Fruit fly (Drosophila melanogaster) whole organism, embryonic: ENCODE results near the gene Pcyt1.

Source experiments
- Abd-B ChIP-seq: fragments of 200-800 bp; sonication (Bioruptor generic); optimal IDR thresholded peaks from 2 replicates; lab custom pipeline; 2018; ENCODE audit warnings: missing biosample characterization, mild to moderate bottlenecking, missing genetic modification characterization, moderate library complexity
- B-H1 ChIP-seq: fragments of 200-800 bp; sonication (Bioruptor generic); IDR thresholded peaks from 3 replicates; pipeline ENCODE4 v1.3.6; 2022; ENCODE audit warnings: missing biosample characterization, missing genetic modification characterization
- CG11247 ChIP-seq: fragments of 200-800 bp; sonication (Bioruptor generic); IDR thresholded peaks from 2 replicates; pipeline ENCODE4 v1.3.6; 2022; ENCODE audit warnings: missing biosample characterization, missing genetic modification characterization
- CG12391 ChIP-seq: fragments of 200-800 bp; sonication (Bioruptor generic); optimal IDR thresholded peaks from 3 replicates; lab custom pipeline; 2018; ENCODE audit warnings: missing biosample characterization, mild to moderate bottlenecking, missing genetic modification characterization, moderate library complexity
- CG13424 ChIP-seq: fragments of 200-800 bp; sonication (Bioruptor generic); optimal IDR thresholded peaks from 2 replicates; lab custom pipeline; 2019; ENCODE audit warnings: missing biosample characterization, mild to moderate bottlenecking, missing genetic modification characterization, moderate library complexity
- CG13775 ChIP-seq: fragments of 200-800 bp; sonication (Bioruptor generic); optimal IDR thresholded peaks from 3 replicates; lab custom pipeline; 2017; ENCODE audit warnings: missing biosample characterization, mild to moderate bottlenecking, missing genetic modification characterization
- CG15601 ChIP-seq: fragments of 200-800 bp; sonication (Bioruptor generic); optimal IDR thresholded peaks from 3 replicates; lab custom pipeline; 2019; ENCODE audit warnings: missing biosample characterization, mild to moderate bottlenecking, missing genetic modification characterization, moderate library complexity
- CG17385 ChIP-seq: fragments of 200-800 bp; sonication (Bioruptor generic); optimal IDR thresholded peaks from 3 replicates; lab custom pipeline; 2018; ENCODE audit warnings: missing biosample characterization, mild to moderate bottlenecking, missing genetic modification characterization
- CG17568 ChIP-seq: fragments of 200-800 bp; sonication (Bioruptor generic); optimal IDR thresholded peaks from 2 replicates; lab custom pipeline; 2018; ENCODE audit warnings: missing biosample characterization, mild to moderate bottlenecking, missing genetic modification characterization, moderate library complexity
- CG2129 ChIP-seq: fragments of 200-800 bp; sonication (Bioruptor generic); IDR thresholded peaks from 2 replicates; pipeline ENCODE4 v1.3.6; 2022; ENCODE audit warnings: missing biosample characterization, missing genetic modification characterization; ENCODE audit not compliant: partially characterized antibody
- CG2199 ChIP-seq: fragments of 200-800 bp; sonication (Bioruptor generic); IDR thresholded peaks from 3 replicates; pipeline ENCODE4 v1.3.6; 2022; ENCODE audit warnings: missing biosample characterization, missing genetic modification characterization
- CG31365 ChIP-seq: fragments of 200-800 bp; sonication (Bioruptor generic); optimal IDR thresholded peaks from 2 replicates; lab custom pipeline; 2018; ENCODE audit warnings: missing biosample characterization, mild to moderate bottlenecking, missing genetic modification characterization
- CG31388 ChIP-seq: fragments of 200-800 bp; sonication (Bioruptor generic); optimal IDR thresholded peaks from 2 replicates; lab custom pipeline; 2016; ENCODE audit warnings: missing biosample characterization, missing genetic modification characterization
- CG33557 ChIP-seq: fragments of 200-800 bp; sonication (Bioruptor generic); optimal IDR thresholded peaks from 2 replicates; lab custom pipeline; 2019; ENCODE audit warnings: missing biosample characterization, mild to moderate bottlenecking, missing genetic modification characterization, moderate library complexity
- CG34376 ChIP-seq: fragments of 200-800 bp; sonication (Bioruptor generic); optimal IDR thresholded peaks from 2 replicates; lab custom pipeline; 2018; ENCODE audit warnings: missing biosample characterization, mild to moderate bottlenecking, missing genetic modification characterization
- CG3847 ChIP-seq: fragments of 200-800 bp; sonication (Bioruptor generic); IDR thresholded peaks from 2 replicates; pipeline ENCODE4 v1.3.6; 2022; ENCODE audit warnings: missing biosample characterization, missing genetic modification characterization
- CG4328 ChIP-seq: fragments of 200-800 bp; sonication (Bioruptor generic); optimal IDR thresholded peaks from 3 replicates; lab custom pipeline; 2017; ENCODE audit warnings: missing biosample characterization, missing genetic modification reagents, missing genetic modification characterization
- CG4424 ChIP-seq: fragments of 200-800 bp; sonication (Bioruptor generic); optimal IDR thresholded peaks from 3 replicates; lab custom pipeline; 2016; ENCODE audit warnings: missing biosample characterization, missing genetic modification characterization
- CG6654 ChIP-seq: fragments of 200-800 bp; sonication (Bioruptor generic); optimal IDR thresholded peaks from 2 replicates; lab custom pipeline; 2017; ENCODE audit warnings: missing biosample characterization, mild to moderate bottlenecking, missing genetic modification characterization
- CG7357 ChIP-seq: fragments of 200-800 bp; sonication (Bioruptor generic); IDR thresholded peaks from 3 replicates; pipeline ENCODE4 v1.3.6; 2022; ENCODE audit warnings: missing biosample characterization, missing genetic modification characterization
- CG8359 ChIP-seq: fragments of 200-800 bp; sonication (Bioruptor generic); optimal IDR thresholded peaks from 2 replicates; lab custom pipeline; 2017; ENCODE audit warnings: missing biosample characterization, mild to moderate bottlenecking, missing genetic modification characterization, borderline replicate concordance
- Dad ChIP-seq: fragments of 200-800 bp; sonication (Bioruptor generic); optimal IDR thresholded peaks from 3 replicates; lab custom pipeline; 2016; ENCODE audit warnings: missing biosample characterization, missing genetic modification characterization
- Meics ChIP-seq: fragments of 200-800 bp; sonication (Bioruptor generic); optimal IDR thresholded peaks from 2 replicates; lab custom pipeline; 2017; ENCODE audit warnings: missing biosample characterization, mild to moderate bottlenecking, missing genetic modification characterization
- Oli ChIP-seq: fragments of 200-800 bp; sonication (Bioruptor generic); optimal IDR thresholded peaks from 2 replicates; lab custom pipeline; 2018; ENCODE audit warnings: missing biosample characterization, mild to moderate bottlenecking, missing genetic modification characterization, moderate library complexity
- Sox102F ChIP-seq: fragments of 200-800 bp; sonication (Bioruptor generic); optimal IDR thresholded peaks from 2 replicates; lab custom pipeline; 2018; ENCODE audit warnings: missing biosample characterization, mild to moderate bottlenecking, missing genetic modification characterization, moderate library complexity
- Trl ChIP-seq, 3 experiments: fragments of >200 bp in 2 of 3; fragments of 200-800 bp in 1 of 3; sonication (Bioruptor generic) in 1 of 3; optimal IDR thresholded peaks; 2 replicates in 1 of 3; 3 replicates in 2 of 3; lab custom pipeline; 2016 to 2017; ENCODE audit warnings: missing biosample characterization in 1 of 3, missing genetic modification characterization in 1 of 3
- ase ChIP-seq: fragments of 200-800 bp; sonication (Bioruptor generic); IDR thresholded peaks from 3 replicates; pipeline ENCODE4 v1.3.6; 2022; ENCODE audit warnings: missing biosample characterization, missing genetic modification characterization
- bcd ChIP-seq: fragments of 200-800 bp; sonication (Bioruptor generic); optimal IDR thresholded peaks from 2 replicates; lab custom pipeline; 2017; ENCODE audit warnings: missing biosample characterization, mild to moderate bottlenecking, missing genetic modification characterization
- br ChIP-seq: fragments of >200 bp; optimal IDR thresholded peaks from 2 replicates; lab custom pipeline; 2017
- cg ChIP-seq: fragments of 200-800 bp; sonication (Bioruptor generic); optimal IDR thresholded peaks from 3 replicates; lab custom pipeline; 2019; ENCODE audit warnings: missing biosample characterization, mild to moderate bottlenecking, missing genetic modification characterization, moderate library complexity
- chif ChIP-seq, 2 experiments: fragments of 200-800 bp; sonication (Bioruptor generic); optimal IDR thresholded peaks; 3 replicates each; lab custom pipeline; 2016; ENCODE audit warnings: missing biosample characterization in 2 of 2, missing genetic modification characterization in 2 of 2
- chn ChIP-seq: fragments of 200-800 bp; sonication (Bioruptor generic); optimal IDR thresholded peaks from 2 replicates; lab custom pipeline; 2016; ENCODE audit warnings: missing biosample characterization, missing genetic modification characterization
- dysf ChIP-seq: fragments of 200-800 bp; sonication (Bioruptor generic); IDR thresholded peaks from 3 replicates; pipeline ENCODE4 v1.3.6; 2022; ENCODE audit warnings: missing biosample characterization, missing genetic modification characterization
- gfzf ChIP-seq: fragments of 200-800 bp; sonication (Bioruptor generic); optimal IDR thresholded peaks from 2 replicates; lab custom pipeline; 2016; ENCODE audit warnings: missing biosample characterization, mild to moderate bottlenecking, missing genetic modification characterization, moderate library complexity
- her ChIP-seq: fragments of 200-800 bp; sonication (Bioruptor generic); optimal IDR thresholded peaks from 2 replicates; lab custom pipeline; 2016; ENCODE audit warnings: missing biosample characterization, missing genetic modification characterization
- kni ChIP-seq: fragments of 200-800 bp; sonication (Bioruptor generic); optimal IDR thresholded peaks from 3 replicates; lab custom pipeline; 2017; ENCODE audit warnings: mild to moderate bottlenecking, missing biosample characterization, missing genetic modification reagents, missing genetic modification characterization
- maf-S ChIP-seq: fragments of 200-800 bp; sonication (Bioruptor generic); optimal IDR thresholded peaks from 2 replicates; lab custom pipeline; 2016; ENCODE audit warnings: missing biosample characterization, missing genetic modification characterization
- nom ChIP-seq: fragments of 200-800 bp; sonication (Bioruptor generic); optimal IDR thresholded peaks from 2 replicates; lab custom pipeline; 2017; ENCODE audit warnings: missing biosample characterization, missing genetic modification characterization, mild to moderate bottlenecking, moderate library complexity, missing genetic modification reagents
- pb ChIP-seq: fragments of 200-800 bp; sonication (Bioruptor generic); optimal IDR thresholded peaks from 3 replicates; lab custom pipeline; 2016; ENCODE audit warnings: missing biosample characterization, missing genetic modification characterization
- pum ChIP-seq: fragments of 200-800 bp; sonication (Bioruptor generic); optimal IDR thresholded peaks from 2 replicates; lab custom pipeline; 2016; ENCODE audit warnings: missing biosample characterization, missing genetic modification characterization
- row ChIP-seq: fragments of 200-800 bp; sonication (Bioruptor generic); IDR thresholded peaks from 3 replicates; pipeline ENCODE4 v1.3.6; 2022; ENCODE audit warnings: missing biosample characterization, missing genetic modification characterization
- salm ChIP-seq: fragments of 200-800 bp; sonication (Bioruptor generic); optimal IDR thresholded peaks from 2 replicates; lab custom pipeline; 2018; ENCODE audit warnings: missing biosample characterization, mild to moderate bottlenecking, missing genetic modification characterization
- schlank ChIP-seq: fragments of 200-800 bp; sonication (Bioruptor generic); optimal IDR thresholded peaks from 2 replicates; lab custom pipeline; 2018; ENCODE audit warnings: missing biosample characterization, mild to moderate bottlenecking, missing genetic modification characterization
- scrt ChIP-seq: fragments of 200-800 bp; sonication (Bioruptor generic); optimal IDR thresholded peaks from 2 replicates; lab custom pipeline; 2018; ENCODE audit warnings: missing biosample characterization, mild to moderate bottlenecking, missing genetic modification characterization, moderate library complexity
- sob ChIP-seq: fragments of 200-800 bp; sonication (Bioruptor generic); IDR thresholded peaks from 2 replicates; pipeline ENCODE4 v1.3.6; 2022; ENCODE audit warnings: missing biosample characterization, missing genetic modification characterization
- stwl ChIP-seq: fragments of 200-800 bp; sonication (Bioruptor generic); optimal IDR thresholded peaks from 3 replicates; lab custom pipeline; 2018; ENCODE audit warnings: missing biosample characterization, mild to moderate bottlenecking, missing genetic modification characterization, moderate library complexity
- tgo ChIP-seq: fragments of 200-800 bp; sonication (Bioruptor generic); IDR thresholded peaks from 3 replicates; pipeline ENCODE4 v1.3.6; 2022; ENCODE audit warnings: missing biosample characterization, missing genetic modification characterization
- tio ChIP-seq: fragments of 200-800 bp; sonication (Bioruptor generic); optimal IDR thresholded peaks from 2 replicates; lab custom pipeline; 2017; ENCODE audit warnings: missing biosample characterization, missing genetic modification characterization, inconsistent platforms
- zen2 ChIP-seq: fragments of 200-800 bp; sonication (Bioruptor generic); IDR thresholded peaks from 3 replicates; pipeline ENCODE4 v1.3.6; 2022; ENCODE audit warnings: missing biosample characterization, missing genetic modification characterization; ENCODE audit not compliant: partially characterized antibody
- zfh1 ChIP-seq: fragments of 200-800 bp; sonication (Bioruptor generic); IDR thresholded peaks from 3 replicates; pipeline ENCODE4 v1.3.6; 2022; ENCODE audit warnings: missing biosample characterization, missing genetic modification characterization

Pcyt1 gene

dm6 chr3L:1549148-1549547 lies 3.3 kb downstream of the Pcyt1 start:
- TF ChIP-seq chn (GFP tag; lab: Kevin White, UChicago) (peak; percentile 14), Trl (optimal IDR thresholded peaks at IDR 0.05; lab: Kevin White, UChicago) (no peak), Trl (GFP tag; optimal IDR thresholded peaks at IDR 0.05; lab: Kevin White, UChicago) (no peak), CG13424 (tag; lab: Kevin White, UChicago) (peak; percentile 23), CG33557 (GFP tag; lab: Kevin White, UChicago) (no peak), chif (GFP tag; optimal IDR thresholded peaks at IDR 0.05; lab: Kevin White, UChicago) (peak; percentile 4 to 12), Abd-B (GFP tag; lab: Kevin White, UChicago) (no peak), sob (GFP tag; lab: Robert Waterston, UW) (peak; percentile 5; the same call in 1 of the 2 replicates), zfh1 (GFP tag; lab: Robert Waterston, UW) (no peak), CG2199 (peak; percentile 78; the same call in 2 of the 3 replicates), CG2129 (GFP tag; lab: Robert Waterston, UW) (no peak), bcd (GFP tag; lab: Kevin White, UChicago) (peak; percentile 29), CG7357 (no peak), Meics (GFP tag; lab: Kevin White, UChicago) (peak; percentile 41), CG4424 (no peak), stwl (tag; lab: Kevin White, UChicago) (no peak), CG11247 (no peak), row (GFP tag; lab: Robert Waterston, UW) (peak; percentile 54), pb (GFP tag; lab: Kevin White, UChicago) (no peak), CG8359 (GFP tag; lab: Kevin White, UChicago) (no peak), B-H1 (peak; percentile 16; the same call in 1 of the 3 replicates), CG34376 (GFP tag; lab: Kevin White, UChicago) (no peak), ase (GFP tag; lab: Robert Waterston, UW) (no peak), CG3847 (GFP tag; lab: Robert Waterston, UW) (no peak), CG31388 (GFP tag; lab: Kevin White, UChicago) (no peak), gfzf (GFP tag; lab: Kevin White, UChicago) (no peak), salm (tag; lab: Kevin White, UChicago) (no peak), CG13775 (GFP tag; lab: Kevin White, UChicago) (peak; percentile 42), CG17568 (GFP tag; lab: Kevin White, UChicago) (no peak), CG6654 (GFP tag; lab: Kevin White, UChicago) (no peak), CG4328 (GFP tag; lab: Kevin White, UChicago) (no peak), Oli (tag; lab: Kevin White, UChicago) (peak; percentile 39), maf-S (GFP tag; lab: Kevin White, UChicago) (no peak), Sox102F (GFP tag; lab: Kevin White, UChicago) (peak; percentile 49), br (no peak), CG31365 (tag; lab: Kevin White, UChicago) (no peak), CG15601 (no peak), tgo (GFP tag; lab: Robert Waterston, UW) (no peak; the same call in 2 of the 3 replicates), schlank (tag; lab: Kevin White, UChicago) (no peak), nom (GFP tag; lab: Kevin White, UChicago) (no peak), dysf (GFP tag; lab: Robert Waterston, UW) (peak; percentile 45; the same call in 1 of the 3 replicates), tio (GFP tag; lab: Kevin White, UChicago) (peak; percentile 28), Dad (GFP tag; lab: Kevin White, UChicago) (no peak), zen2 (GFP tag; lab: Robert Waterston, UW) (no peak), cg (GFP tag; lab: Kevin White, UChicago) (no peak), her (GFP tag; lab: Kevin White, UChicago) (no peak), kni (GFP tag; lab: Kevin White, UChicago) (peak; percentile 68), CG12391 (tag; lab: Kevin White, UChicago) (peak; percentile 1), CG17385 (GFP tag; lab: Kevin White, UChicago) (peak; percentile 8), scrt (GFP tag; lab: Kevin White, UChicago) (no peak), pum (GFP tag; lab: Kevin White, UChicago) (no peak)
